Fruit fly (Drosophila melanogaster) whole organism, embryonic: Measurements from ENCODE around the gene CG43902.

ENCODE experiments used
- Adf1 ChIP-seq: fragments of 200-800 bp; sonication (Bioruptor generic); IDR thresholded peaks from 2 replicates; pipeline ENCODE4 v1.3.6; 2022; ENCODE audit warnings: missing biosample characterization, missing genetic modification characterization
- Atf6 ChIP-seq: fragments of 200-800 bp; sonication (Bioruptor generic); IDR thresholded peaks from 2 replicates; pipeline ENCODE4 v1.3.6; 2022; ENCODE audit warnings: missing biosample characterization, missing genetic modification characterization
- CG1024 ChIP-seq: fragments of 200-800 bp; sonication (Bioruptor generic); IDR thresholded peaks from 2 replicates; pipeline ENCODE4 v1.3.6; 2022; ENCODE audit warnings: missing biosample characterization, missing genetic modification characterization
- CG10267 ChIP-seq: fragments of 200-800 bp; sonication (Bioruptor generic); optimal IDR thresholded peaks from 2 replicates; lab custom pipeline; 2018; ENCODE audit warnings: missing biosample characterization, mild to moderate bottlenecking, missing genetic modification characterization, moderate library complexity
- CG10274 ChIP-seq: fragments of 200-800 bp; sonication (Bioruptor generic); optimal IDR thresholded peaks from 3 replicates; lab custom pipeline; 2017; ENCODE audit warnings: missing biosample characterization, mild to moderate bottlenecking, missing genetic modification characterization
- CG10979 ChIP-seq: fragments of 200-800 bp; sonication (Bioruptor generic); optimal IDR thresholded peaks from 2 replicates; lab custom pipeline; 2018; ENCODE audit warnings: missing biosample characterization, mild to moderate bottlenecking, missing genetic modification characterization, moderate library complexity
- CG11085 ChIP-seq: fragments of 200-800 bp; sonication (Bioruptor generic); IDR thresholded peaks from 2 replicates; pipeline ENCODE4 v1.3.6; 2022; ENCODE audit warnings: missing biosample characterization, missing genetic modification characterization
- CG12236 ChIP-seq: fragments of 200-800 bp; sonication (Bioruptor generic); optimal IDR thresholded peaks from 2 replicates; lab custom pipeline; 2016; ENCODE audit warnings: missing biosample characterization, missing genetic modification characterization
- CG12659 ChIP-seq: fragments of 200-800 bp; sonication (Bioruptor generic); optimal IDR thresholded peaks from 3 replicates; lab custom pipeline; 2017; ENCODE audit warnings: mild to moderate bottlenecking, missing biosample characterization, missing genetic modification reagents, missing genetic modification characterization
- CG1792 ChIP-seq: fragments of 200-800 bp; sonication (Bioruptor generic); optimal IDR thresholded peaks from 2 replicates; lab custom pipeline; 2016; ENCODE audit warnings: missing biosample characterization, missing genetic modification characterization
- CG18476 ChIP-seq: fragments of 200-800 bp; sonication (Bioruptor generic); optimal IDR thresholded peaks from 2 replicates; lab custom pipeline; 2016; ENCODE audit warnings: missing biosample characterization, mild to moderate bottlenecking, missing genetic modification characterization
- CG2712 ChIP-seq: fragments of 200-800 bp; optimal IDR thresholded peaks from 3 replicates; lab custom pipeline; 2019; ENCODE audit warnings: missing biosample characterization, mild to moderate bottlenecking, missing genetic modification characterization, moderate library complexity
- CG2889 ChIP-seq: fragments of 200-800 bp; sonication (Bioruptor generic); IDR thresholded peaks from 3 replicates; pipeline ENCODE4 v1.3.6; 2022; ENCODE audit warnings: missing biosample characterization, missing genetic modification characterization
- CG32532 ChIP-seq: fragments of 200-800 bp; sonication (Bioruptor generic); IDR thresholded peaks from 2 replicates; pipeline ENCODE4 v1.3.6; 2022; ENCODE audit warnings: missing biosample characterization, missing genetic modification characterization
- CG33557 ChIP-seq: fragments of 200-800 bp; sonication (Bioruptor generic); optimal IDR thresholded peaks from 2 replicates; lab custom pipeline; 2019; ENCODE audit warnings: missing biosample characterization, mild to moderate bottlenecking, missing genetic modification characterization, moderate library complexity
- CG34376 ChIP-seq: fragments of 200-800 bp; sonication (Bioruptor generic); optimal IDR thresholded peaks from 2 replicates; lab custom pipeline; 2018; ENCODE audit warnings: missing biosample characterization, mild to moderate bottlenecking, missing genetic modification characterization
- CG7786 ChIP-seq: fragments of 200-800 bp; sonication (Bioruptor generic); optimal IDR thresholded peaks from 2 replicates; lab custom pipeline; 2016; ENCODE audit warnings: missing biosample characterization, missing genetic modification characterization
- Dek ChIP-seq: fragments of 200-800 bp; sonication (Bioruptor generic); optimal IDR thresholded peaks from 3 replicates; lab custom pipeline; 2019; ENCODE audit warnings: missing biosample characterization, mild to moderate bottlenecking, missing genetic modification characterization, moderate library complexity
- HLH3B ChIP-seq: fragments of 200-800 bp; sonication (Bioruptor generic); IDR thresholded peaks from 2 replicates; pipeline ENCODE4 v1.3.6; 2022; ENCODE audit warnings: missing biosample characterization, missing genetic modification characterization
- HLH54F ChIP-seq: fragments of 200-800 bp; sonication (Bioruptor generic); optimal IDR thresholded peaks from 3 replicates; lab custom pipeline; 2016; ENCODE audit warnings: missing biosample characterization, missing genetic modification characterization
- HmgZ ChIP-seq: fragments of 200-800 bp; sonication (Bioruptor generic); optimal IDR thresholded peaks from 2 replicates; lab custom pipeline; 2018; ENCODE audit warnings: missing biosample characterization, mild to moderate bottlenecking, missing genetic modification characterization
- Mes4 ChIP-seq: fragments of 200-800 bp; sonication (Bioruptor generic); optimal IDR thresholded peaks from 2 replicates; lab custom pipeline; 2016; ENCODE audit warnings: missing biosample characterization, missing genetic modification characterization
- Mrtf ChIP-seq: fragments of 200-800 bp; sonication (Bioruptor generic); IDR thresholded peaks from 3 replicates; pipeline ENCODE4 v1.3.6; 2022; ENCODE audit warnings: missing biosample characterization, missing genetic modification characterization
- Nf-YB ChIP-seq: fragments of 200-800 bp; sonication (Bioruptor generic); optimal IDR thresholded peaks from 3 replicates; lab custom pipeline; 2019; ENCODE audit warnings: missing biosample characterization, mild to moderate bottlenecking, missing genetic modification characterization, moderate library complexity
- Nf-YC ChIP-seq: fragments of 200-800 bp; optimal IDR thresholded peaks from 3 replicates; lab custom pipeline; 2019; ENCODE audit warnings: missing biosample characterization, mild to moderate bottlenecking, missing genetic modification characterization, moderate library complexity
- Oli ChIP-seq: fragments of 200-800 bp; sonication (Bioruptor generic); optimal IDR thresholded peaks from 2 replicates; lab custom pipeline; 2018; ENCODE audit warnings: missing biosample characterization, mild to moderate bottlenecking, missing genetic modification characterization, moderate library complexity
- Rx ChIP-seq: fragments of 200-800 bp; sonication (Bioruptor generic); IDR thresholded peaks from 2 replicates; pipeline ENCODE4 v1.3.6; 2022; ENCODE audit warnings: missing biosample characterization, missing genetic modification characterization
- Sin3A ChIP-seq: fragments of >200 bp; optimal IDR thresholded peaks from 2 replicates; lab custom pipeline; 2018
- Trl ChIP-seq, 3 experiments: fragments of >200 bp in 2 of 3; fragments of 200-800 bp in 1 of 3; sonication (Bioruptor generic) in 1 of 3; optimal IDR thresholded peaks; 2 replicates in 1 of 3; 3 replicates in 2 of 3; lab custom pipeline; 2016 to 2017; ENCODE audit warnings: missing biosample characterization in 1 of 3, missing genetic modification characterization in 1 of 3
- al ChIP-seq: fragments of 200-800 bp; sonication (Bioruptor generic); IDR thresholded peaks from 2 replicates; pipeline ENCODE4 v1.3.6; 2022; ENCODE audit warnings: missing biosample characterization, missing genetic modification characterization
- aop ChIP-seq: fragments of 200-800 bp; sonication (Bioruptor generic); IDR thresholded peaks from 2 replicates; pipeline ENCODE4 v1.3.6; 2022; ENCODE audit warnings: missing biosample characterization, missing genetic modification characterization
- cg ChIP-seq: fragments of 200-800 bp; sonication (Bioruptor generic); optimal IDR thresholded peaks from 3 replicates; lab custom pipeline; 2019; ENCODE audit warnings: missing biosample characterization, mild to moderate bottlenecking, missing genetic modification characterization, moderate library complexity
- cwo ChIP-seq: fragments of 200-800 bp; sonication (Bioruptor generic); optimal IDR thresholded peaks from 3 replicates; lab custom pipeline; 2017; ENCODE audit warnings: missing biosample characterization, missing genetic modification characterization, mild to moderate bottlenecking, moderate library complexity, missing genetic modification reagents
- danr ChIP-seq: fragments of 200-800 bp; sonication (Bioruptor generic); IDR thresholded peaks from 2 replicates; pipeline ENCODE4 v1.3.6; 2022; ENCODE audit warnings: missing biosample characterization, missing genetic modification characterization
- dati ChIP-seq: fragments of 200-800 bp; sonication (Bioruptor generic); IDR thresholded peaks from 2 replicates; pipeline ENCODE4 v1.3.6; 2022; ENCODE audit warnings: missing biosample characterization, missing genetic modification characterization
- dimm ChIP-seq: fragments of 200-800 bp; sonication (Bioruptor generic); IDR thresholded peaks from 2 replicates; pipeline ENCODE4 v1.3.6; 2022; ENCODE audit warnings: missing biosample characterization, missing genetic modification characterization
- disco-r ChIP-seq: fragments of 200-800 bp; sonication (Bioruptor generic); optimal IDR thresholded peaks from 2 replicates; lab custom pipeline; 2016; ENCODE audit warnings: missing biosample characterization, missing genetic modification characterization
- esg ChIP-seq: fragments of 200-800 bp; sonication (Bioruptor generic); conservative IDR thresholded peaks from 2 replicates; pipeline ENCODE4 v1.3.6; 2022; ENCODE audit warnings: missing biosample characterization, missing genetic modification characterization
- exex ChIP-seq: fragments of 200-800 bp; sonication (Bioruptor generic); optimal IDR thresholded peaks from 4 replicates; lab custom pipeline; 2018; ENCODE audit warnings: missing biosample characterization, mild to moderate bottlenecking, missing genetic modification characterization, moderate library complexity
- gcm ChIP-seq: fragments of 200-800 bp; sonication (Bioruptor generic); optimal IDR thresholded peaks from 2 replicates; lab custom pipeline; 2019; ENCODE audit warnings: missing biosample characterization, mild to moderate bottlenecking, missing genetic modification characterization, moderate library complexity
- ham ChIP-seq: fragments of 200-800 bp; sonication (Bioruptor generic); IDR thresholded peaks from 2 replicates; pipeline ENCODE4 v1.3.6; 2022; ENCODE audit warnings: missing biosample characterization, missing genetic modification characterization
- lilli ChIP-seq: fragments of 200-800 bp; sonication (Bioruptor generic); optimal IDR thresholded peaks from 3 replicates; lab custom pipeline; 2016; ENCODE audit warnings: missing biosample characterization, missing genetic modification characterization
- mirr ChIP-seq: fragments of 200-800 bp; sonication (Bioruptor generic); optimal IDR thresholded peaks from 3 replicates; lab custom pipeline; 2018; ENCODE audit warnings: missing biosample characterization, mild to moderate bottlenecking, missing genetic modification characterization
- phol ChIP-seq: fragments of 200-800 bp; sonication (Bioruptor generic); optimal IDR thresholded peaks from 3 replicates; lab custom pipeline; 2018; ENCODE audit warnings: missing biosample characterization, mild to moderate bottlenecking, missing genetic modification characterization, moderate library complexity
- prd ChIP-seq, 3 experiments: fragments of >200 bp in 2 of 3; fragments of 200-800 bp in 1 of 3; sonication (Bioruptor generic) in 1 of 3; optimal IDR thresholded peaks in 2 of 3; IDR thresholded peaks in 1 of 3; 2 replicates in 2 of 3; 3 replicates in 1 of 3; pipeline versions ENCODE4 v1.3.6 to Lab custom; 2017 to 2022; ENCODE audit warnings: missing biosample characterization in 1 of 3, missing genetic modification characterization in 1 of 3
- pum ChIP-seq: fragments of 200-800 bp; sonication (Bioruptor generic); optimal IDR thresholded peaks from 2 replicates; lab custom pipeline; 2016; ENCODE audit warnings: missing biosample characterization, missing genetic modification characterization
- ssp ChIP-seq: fragments of 200-800 bp; sonication (Bioruptor generic); IDR thresholded peaks from 2 replicates; pipeline ENCODE4 v1.3.6; 2022; ENCODE audit warnings: missing biosample characterization, missing genetic modification characterization
- tx ChIP-seq: fragments of 200-800 bp; sonication (Bioruptor generic); optimal IDR thresholded peaks from 2 replicates; lab custom pipeline; 2016; ENCODE audit warnings: missing biosample characterization, missing genetic modification characterization
- unpg ChIP-seq: fragments of 200-800 bp; sonication (Bioruptor generic); optimal IDR thresholded peaks from 3 replicates; lab custom pipeline; 2018; ENCODE audit warnings: missing biosample characterization, mild to moderate bottlenecking, missing genetic modification characterization, moderate library complexity

The CG43902 gene

DNA sequence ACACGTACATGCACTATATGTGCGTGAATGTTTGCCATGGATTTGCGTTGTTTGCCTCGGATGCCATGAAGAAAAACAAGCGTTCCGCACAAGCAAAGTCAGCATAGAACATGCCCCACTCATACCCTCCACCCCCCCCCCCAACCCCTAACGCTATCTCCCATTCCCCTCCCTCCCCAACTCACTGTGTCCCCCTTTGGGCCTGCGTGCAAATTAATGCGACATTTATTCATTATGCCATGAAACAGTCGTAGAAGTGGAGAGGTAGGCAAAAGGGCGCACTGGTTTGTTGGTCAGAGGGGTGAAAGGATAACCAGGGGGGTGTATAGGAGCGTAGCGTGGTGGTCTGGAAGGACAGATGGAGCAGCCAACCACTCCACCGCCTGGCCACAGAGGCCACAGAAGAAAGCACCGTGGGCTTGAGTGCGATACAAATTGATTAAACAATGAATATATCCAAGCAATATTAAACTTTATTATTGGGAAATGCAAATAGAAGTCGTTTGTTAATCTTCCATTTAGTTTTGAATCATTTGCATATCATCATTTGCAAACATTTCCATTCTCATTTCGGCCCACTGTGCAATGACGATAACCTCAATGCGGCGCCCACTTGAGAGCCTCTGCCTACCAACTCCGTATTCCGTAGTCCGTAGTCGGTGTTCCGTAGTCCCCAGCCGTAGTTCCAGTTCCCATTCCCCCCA, 26.3 kb downstream of the CG43902 start (continued):
- no peak for TF ChIP-seq Sin3A (lab: Kevin White, UChicago)
- TF ChIP-seq HLH54F = peak; percentile 28
- TF ChIP-seq pum (GFP tag; lab: Kevin White, UChicago) = peak; percentile 27
- no peak for TF ChIP-seq mirr (GFP tag; lab: Kevin White, UChicago)
- peak; percentile 40; the same call in 1 of the 2 replicates for TF ChIP-seq ssp (GFP tag; lab: Robert Waterston, UW)
- TF ChIP-seq CG12236 (GFP tag; lab: Kevin White, UChicago) = no peak
- no peak for TF ChIP-seq exex
- TF ChIP-seq lilli = peak; percentile 52
- peak; percentile 84 for TF ChIP-seq CG32532
- peak; percentile 69 for TF ChIP-seq CG11085 (GFP tag; lab: Robert Waterston, UW)
- TF ChIP-seq ham (GFP tag; lab: Robert Waterston, UW) = no peak
- TF ChIP-seq Dek (tag; lab: Kevin White, UChicago) = peak; percentile 5
- no peak for TF ChIP-seq CG10267 (tag; lab: Kevin White, UChicago)
- peak; percentile 6 for TF ChIP-seq Oli (tag; lab: Kevin White, UChicago)
- peak; percentile 73 for TF ChIP-seq HLH3B (GFP tag; lab: Robert Waterston, UW)
- TF ChIP-seq danr (GFP tag; lab: Robert Waterston, UW) = peak; percentile 28; the same call in 1 of the 2 replicates
- TF ChIP-seq Mes4 (GFP tag; lab: Kevin White, UChicago) = no peak
- TF ChIP-seq CG10274 = no peak
- no peak for TF ChIP-seq CG18476 (GFP tag; lab: Kevin White, UChicago)
- TF ChIP-seq Nf-YC = no peak
- no peak for TF ChIP-seq CG10979 (tag; lab: Kevin White, UChicago)
- no peak for TF ChIP-seq CG33557 (GFP tag; lab: Kevin White, UChicago)
- TF ChIP-seq Mrtf (GFP tag; lab: Robert Waterston, UW) = peak; percentile 43; the same call in 1 of the 3 replicates
- peak; percentile 21 for TF ChIP-seq CG34376 (GFP tag; lab: Kevin White, UChicago)
- no peak for TF ChIP-seq prd (optimal IDR thresholded peaks at IDR 0.05; lab: Kevin White, UChicago)
- peak; percentile 67 for TF ChIP-seq prd (GFP tag; IDR thresholded peaks at IDR 0.05; lab: Robert Waterston, UW)
- 0 out of 2 replicates have a peak, but pooled peaks have one; percentile 25 for TF ChIP-seq Rx (GFP tag; lab: Robert Waterston, UW)
- no peak for TF ChIP-seq Nf-YB (GFP tag; lab: Kevin White, UChicago)
- peak; percentile 64 for TF ChIP-seq cwo
- peak; percentile 65 for TF ChIP-seq esg (GFP tag; lab: Robert Waterston, UW)
- TF ChIP-seq CG1024 = no peak
- TF ChIP-seq CG2712 (tag; lab: Kevin White, UChicago) = peak; percentile 38
- peak; percentile 25; the same call in 1 of the 2 replicates for TF ChIP-seq Adf1 (GFP tag; lab: Robert Waterston, UW)
- no peak for TF ChIP-seq dimm (GFP tag; lab: Robert Waterston, UW)
- TF ChIP-seq gcm (GFP tag; lab: Kevin White, UChicago) = no peak
- TF ChIP-seq aop (GFP tag; lab: Robert Waterston, UW) = no peak
- peak; percentile 19 for TF ChIP-seq CG7786 (GFP tag; lab: Kevin White, UChicago)
- no peak for TF ChIP-seq tx (GFP tag; lab: Kevin White, UChicago)
- TF ChIP-seq CG2889 (GFP tag; lab: Robert Waterston, UW) = peak; percentile 47; the same call in 1 of the 3 replicates
- TF ChIP-seq Atf6 (GFP tag; lab: Robert Waterston, UW) = peak; percentile 84
- no peak for TF ChIP-seq unpg
- TF ChIP-seq al (GFP tag; lab: Robert Waterston, UW) = peak; percentile 52; the same call in 1 of the 2 replicates
- no peak for TF ChIP-seq cg
- TF ChIP-seq dati = no peak
- no peak for TF ChIP-seq disco-r
- TF ChIP-seq CG12659 (GFP tag; lab: Kevin White, UChicago) = peak; percentile 34
- TF ChIP-seq CG1792 (GFP tag; lab: Kevin White, UChicago) = no peak
- TF ChIP-seq Trl (optimal IDR thresholded peaks at IDR 0.05; lab: Kevin White, UChicago) = no peak
- TF ChIP-seq Trl (GFP tag; optimal IDR thresholded peaks at IDR 0.05; lab: Kevin White, UChicago) = peak; percentile 47
- no peak for TF ChIP-seq phol (tag; lab: Kevin White, UChicago)
- no peak for TF ChIP-seq HmgZ (tag; lab: Kevin White, UChicago)
